Fruit fly (Drosophila melanogaster) Kc167 (cell line): Measurements from ENCODE around the gene scrt.

Experiments
- Myc ChIP-seq: fragments of >200 bp; optimal IDR thresholded peaks from 2 replicates; lab custom pipeline; 2017; ENCODE audit warnings: missing external identifiers
- Sin3A ChIP-seq: fragments of >200 bp; optimal IDR thresholded peaks from 2 replicates; lab custom pipeline; 2018; ENCODE audit warnings: missing external identifiers
- h ChIP-seq: fragments of >200 bp; optimal IDR thresholded peaks from 3 replicates; lab custom pipeline; 2018; ENCODE audit warnings: missing external identifiers
- insv ChIP-seq: fragments of >200 bp; optimal IDR thresholded peaks from 3 replicates; lab custom pipeline; 2018; ENCODE audit warnings: missing external identifiers
- psq ChIP-seq: fragments of >200 bp; optimal IDR thresholded peaks from 2 replicates; lab custom pipeline; 2017; ENCODE audit warnings: missing external identifiers
- ttk ChIP-seq: sonication (Bioruptor generic); optimal IDR thresholded peaks from 2 replicates; lab custom pipeline; 2017; ENCODE audit warnings: missing external identifiers

DNA sequence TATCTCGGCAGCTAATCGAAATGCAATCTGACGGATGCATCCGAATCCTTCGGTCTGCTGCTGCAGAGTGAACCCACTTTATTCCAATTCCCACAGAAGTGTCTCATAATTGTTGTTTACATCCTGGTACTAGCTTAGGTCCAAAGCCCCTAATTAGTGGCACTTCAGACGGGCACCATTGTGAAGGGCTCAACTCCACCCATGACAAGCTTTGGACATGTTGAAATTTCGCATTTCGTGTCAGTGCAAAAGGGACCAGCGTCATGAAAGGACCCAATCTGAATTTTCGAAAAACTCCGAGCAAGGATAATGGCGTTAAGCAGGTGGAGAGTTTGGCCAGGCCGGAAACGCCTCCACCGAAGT is 42.8 kb downstream of the scrt start, which contains the start of gene Gr64a:
- TF ChIP-seq h (lab: Kevin White, UChicago) (no peak), psq (no peak), Myc (no peak), ttk (lab: Kevin White, UChicago) (no peak), insv (lab: Kevin White, UChicago) (no peak), Sin3A (lab: Kevin White, UChicago) (no peak)
